Fruit fly (Drosophila melanogaster): Measurements from ENCODE around the gene Gr93b.

Gene Gr93b

DNA sequence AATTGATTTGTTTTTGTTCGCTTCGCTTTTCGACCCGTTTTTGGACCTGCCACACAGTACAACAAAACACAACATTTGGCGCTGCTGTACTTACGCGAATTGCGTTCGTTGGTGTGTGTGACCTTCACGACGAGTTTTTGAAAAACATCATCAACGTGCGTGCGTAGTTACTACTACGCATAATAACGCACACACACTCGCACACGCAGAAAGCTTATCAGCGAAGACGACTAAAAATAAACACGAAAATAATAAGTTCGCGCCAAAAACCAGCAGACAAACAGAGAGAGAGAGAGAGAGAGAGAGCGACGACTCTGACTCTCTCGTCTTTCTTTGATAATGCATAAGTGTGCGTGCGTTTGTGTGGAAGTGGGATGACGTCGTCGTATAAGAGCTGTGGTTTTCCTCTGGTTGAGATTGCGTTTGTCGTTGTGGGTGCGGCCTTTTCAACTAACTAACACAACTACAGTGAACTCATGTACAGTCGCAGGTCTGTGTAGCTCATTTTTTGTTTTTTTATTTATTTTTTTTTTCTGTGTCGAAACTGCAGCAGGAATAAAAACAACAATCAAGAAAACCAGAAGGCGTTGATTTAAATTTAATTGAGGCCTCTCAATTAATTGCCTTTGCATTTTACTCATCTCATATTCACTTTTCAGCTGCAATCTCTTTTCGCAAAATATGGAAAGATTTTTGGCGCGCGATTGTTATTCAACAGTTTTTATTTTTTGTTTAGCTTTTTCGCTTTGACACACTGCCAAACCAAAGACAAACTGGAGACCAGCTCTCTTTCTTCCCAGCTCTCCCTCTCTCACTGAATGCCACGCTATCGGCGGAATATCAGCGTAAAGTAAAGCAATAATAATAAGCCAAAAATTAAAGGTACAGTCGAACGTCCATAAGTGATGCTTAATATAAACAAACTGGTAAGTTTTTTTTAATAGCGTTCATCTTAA, 10.3 kb upstream of the Gr93b start (continued):
- TF ChIP-seq run (tag; optimal IDR thresholded peaks at IDR 0.05) (peak; percentile 8), pan (optimal IDR thresholded peaks at IDR 0.05) (no peak), pan (GFP tag; optimal IDR thresholded peaks at IDR 0.05 in 1 of 2, IDR thresholded peaks at IDR 0.05 in 1 of 2) (peak in 1 of 2 experiments; percentile 23), Scr (GFP tag; IDR thresholded peaks at IDR 0.05; ENCODE audit: partially characterized antibody) (peak; percentile 36; the same call in 1 of the 2 replicates), chinmo (GFP tag; IDR thresholded peaks at IDR 0.05; ENCODE audit: partially characterized antibody) (peak; percentile 94), CG6813 (GFP tag; optimal IDR thresholded peaks at IDR 0.05) (peak; percentile 12), az2 (GFP tag; optimal IDR thresholded peaks at IDR 0.05) (peak; percentile 17), CG14965 (GFP tag; optimal IDR thresholded peaks at IDR 0.05; ENCODE audit: borderline replicate concordance) (peak; percentile 1), CG13775 (GFP tag; optimal IDR thresholded peaks at IDR 0.05) (peak; percentile 1), Elba2 (GFP tag; optimal IDR thresholded peaks at IDR 0.05) (no peak), usp (GFP tag; optimal IDR thresholded peaks at IDR 0.05) (no peak), exex (tag; optimal IDR thresholded peaks at IDR 0.05) (peak; percentile 54), Stat92E (GFP tag; optimal IDR thresholded peaks at IDR 0.05) (peak in 1 of 3 experiments; percentile 79), CG6765 (GFP tag; optimal IDR thresholded peaks at IDR 0.05) (no peak), grn (GFP tag; optimal IDR thresholded peaks at IDR 0.05) (peak; percentile 54), Drgx (GFP tag; IDR thresholded peaks at IDR 0.05) (peak; percentile 40), CG34224 (GFP tag; IDR thresholded peaks at IDR 0.05; ENCODE audit: partially characterized antibody) (peak; percentile 55; the same call in 1 of the 3 replicates), zf30C (GFP tag; optimal IDR thresholded peaks at IDR 0.05) (peak; percentile 67), HLH4C (GFP tag; IDR thresholded peaks at IDR 0.05; ENCODE audit: partially characterized antibody) (no peak), D19A (tag; optimal IDR thresholded peaks at IDR 0.05) (no peak), E2f1 (GFP tag; IDR thresholded peaks at IDR 0.05) (peak; percentile 69; the same call in 1 of the 2 replicates), eve (GFP tag; optimal IDR thresholded peaks at IDR 0.05) (peak in 1 of 2 experiments; percentile 70), CG1832 (GFP tag; optimal IDR thresholded peaks at IDR 0.05) (peak; percentile 66), CG14050 (GFP tag; IDR thresholded peaks at IDR 0.05) (no peak), zfh1 (GFP tag; IDR thresholded peaks at IDR 0.05) (0 out of 3 replicates have a peak, but pooled peaks have one; percentile 4), CG1024 (GFP tag; IDR thresholded peaks at IDR 0.05) (0 out of 2 replicates have a peak, but pooled peaks have one; percentile 33), CrebB (tag; optimal IDR thresholded peaks at IDR 0.05) (peak; percentile 24), Dek (tag; optimal IDR thresholded peaks at IDR 0.05) (no peak), CG17359 (tag; optimal IDR thresholded peaks at IDR 0.05) (peak; percentile 80), bsh (GFP tag; optimal IDR thresholded peaks at IDR 0.05) (peak in 1 of 2 experiments; percentile 46), Dp (GFP tag; optimal IDR thresholded peaks at IDR 0.05) (peak; percentile 63), CG13123 (GFP tag; optimal IDR thresholded peaks at IDR 0.05) (no peak), Six4 (GFP tag; optimal IDR thresholded peaks at IDR 0.05) (no peak), Hr78 (GFP tag; optimal IDR thresholded peaks at IDR 0.05) (peak in 1 of 2 experiments; percentile 54), D (optimal IDR thresholded peaks at IDR 0.05) (no peak), D (GFP tag; optimal IDR thresholded peaks at IDR 0.05) (no peak), abd-A (tag; optimal IDR thresholded peaks at IDR 0.05) (peak; percentile 88), Trl (optimal IDR thresholded peaks at IDR 0.05) (peak; percentile 95 to 98), Trl (GFP tag; optimal IDR thresholded peaks at IDR 0.05) (peak; percentile 63), ftz-f1 (GFP tag; optimal IDR thresholded peaks at IDR 0.05) (peak; percentile 96), HmgD (GFP tag; optimal IDR thresholded peaks at IDR 0.05) (no peak), amos (GFP tag; IDR thresholded peaks at IDR 0.05; ENCODE audit: partially characterized antibody) (no peak), schlank (tag; optimal IDR thresholded peaks at IDR 0.05) (no peak), ewg (GFP tag; optimal IDR thresholded peaks at IDR 0.05) (peak; percentile 32), Bdp1 (GFP tag; optimal IDR thresholded peaks at IDR 0.05) (no peak), CG9932 (GFP tag; IDR thresholded peaks at IDR 0.05) (peak; percentile 22; the same call in 1 of the 2 replicates), ATbp (GFP tag; optimal IDR thresholded peaks at IDR 0.05) (peak; percentile 50)
